Fruit fly (Drosophila melanogaster) whole organism, embryonic: ENCODE measurements around the gene CG18675.
A peak's percentile ranks its signal among the peaks of the same experiment; 100 is the strongest.

ENCODE experiments used
- CG10267 ChIP-seq: fragments of 200-800 bp; sonication (Bioruptor generic); optimal IDR thresholded peaks from 2 replicates; lab custom pipeline; 2018; ENCODE audit warnings: missing biosample characterization, mild to moderate bottlenecking, missing genetic modification characterization, moderate library complexity
- CG17912 ChIP-seq: fragments of 200-800 bp; sonication (Bioruptor generic); optimal IDR thresholded peaks from 2 replicates; lab custom pipeline; 2018; ENCODE audit warnings: missing biosample characterization, mild to moderate bottlenecking, missing genetic modification characterization
- CG18599 ChIP-seq: fragments of 200-800 bp; sonication (Bioruptor generic); optimal IDR thresholded peaks from 3 replicates; lab custom pipeline; 2017; ENCODE audit warnings: missing biosample characterization, missing genetic modification characterization, mild to moderate bottlenecking, moderate library complexity, missing genetic modification reagents
- CG18619 ChIP-seq: fragments of 200-800 bp; sonication (Bioruptor generic); optimal IDR thresholded peaks from 3 replicates; lab custom pipeline; 2017; ENCODE audit warnings: missing biosample characterization, mild to moderate bottlenecking, missing genetic modification characterization
- CG2712 ChIP-seq: fragments of 200-800 bp; optimal IDR thresholded peaks from 3 replicates; lab custom pipeline; 2019; ENCODE audit warnings: missing biosample characterization, mild to moderate bottlenecking, missing genetic modification characterization, moderate library complexity
- CG30403 ChIP-seq: fragments of 200-800 bp; sonication (Bioruptor generic); optimal IDR thresholded peaks from 3 replicates; lab custom pipeline; 2016; ENCODE audit warnings: missing biosample characterization, missing genetic modification characterization
- CG4424 ChIP-seq: fragments of 200-800 bp; sonication (Bioruptor generic); optimal IDR thresholded peaks from 3 replicates; lab custom pipeline; 2016; ENCODE audit warnings: missing biosample characterization, missing genetic modification characterization
- CG4820 ChIP-seq: fragments of 200-800 bp; sonication (Bioruptor generic); optimal IDR thresholded peaks from 3 replicates; lab custom pipeline; 2016; ENCODE audit warnings: missing biosample characterization, missing genetic modification characterization
- CG7556 ChIP-seq: fragments of 200-800 bp; sonication (Bioruptor generic); optimal IDR thresholded peaks from 2 replicates; lab custom pipeline; 2017; ENCODE audit warnings: missing biosample characterization, mild to moderate bottlenecking, missing genetic modification characterization
- CG7839 ChIP-seq: fragments of 200-800 bp; sonication (Bioruptor generic); optimal IDR thresholded peaks from 3 replicates; lab custom pipeline; 2018; ENCODE audit warnings: missing biosample characterization, mild to moderate bottlenecking, missing genetic modification characterization, moderate library complexity
- CG8924 ChIP-seq: fragments of 200-800 bp; optimal IDR thresholded peaks from 3 replicates; lab custom pipeline; 2019; ENCODE audit warnings: missing biosample characterization, mild to moderate bottlenecking, missing genetic modification characterization, moderate library complexity
- CoRest ChIP-seq: fragments of 200-800 bp; sonication (Bioruptor generic); optimal IDR thresholded peaks from 3 replicates; lab custom pipeline; 2018; ENCODE audit warnings: missing biosample characterization, mild to moderate bottlenecking, missing genetic modification characterization, moderate library complexity
- D ChIP-seq, 2 experiments: fragments of 200-800 bp in 1 of 2; fragments of >200 bp in 1 of 2; sonication (Bioruptor generic) in 1 of 2; optimal IDR thresholded peaks; 2 replicates in 1 of 2; 3 replicates in 1 of 2; lab custom pipeline; 2017; ENCODE audit warnings: mild to moderate bottlenecking in 1 of 2, missing biosample characterization in 1 of 2, missing genetic modification characterization in 1 of 2, missing genetic modification reagents in 1 of 2
- D19A ChIP-seq: fragments of 200-800 bp; optimal IDR thresholded peaks from 3 replicates; lab custom pipeline; 2019; ENCODE audit warnings: missing biosample characterization, mild to moderate bottlenecking, missing genetic modification characterization, moderate library complexity
- D19B ChIP-seq: fragments of 200-800 bp; sonication (Bioruptor generic); optimal IDR thresholded peaks from 2 replicates; lab custom pipeline; 2017; ENCODE audit warnings: missing biosample characterization, mild to moderate bottlenecking, missing genetic modification characterization
- Hr51 ChIP-seq, 2 experiments: fragments of 200-800 bp; sonication (Bioruptor generic); optimal IDR thresholded peaks; 2 replicates in 1 of 2; 3 replicates in 1 of 2; lab custom pipeline; 2016 to 2018; ENCODE audit warnings: missing biosample characterization in 2 of 2, missing genetic modification characterization in 2 of 2, mild to moderate bottlenecking in 1 of 2, moderate library complexity in 1 of 2
- Meics ChIP-seq: fragments of 200-800 bp; sonication (Bioruptor generic); optimal IDR thresholded peaks from 2 replicates; lab custom pipeline; 2017; ENCODE audit warnings: missing biosample characterization, mild to moderate bottlenecking, missing genetic modification characterization
- Oli ChIP-seq: fragments of 200-800 bp; sonication (Bioruptor generic); optimal IDR thresholded peaks from 2 replicates; lab custom pipeline; 2018; ENCODE audit warnings: missing biosample characterization, mild to moderate bottlenecking, missing genetic modification characterization, moderate library complexity
- PHDP ChIP-seq: fragments of 200-800 bp; sonication (Bioruptor generic); optimal IDR thresholded peaks from 3 replicates; lab custom pipeline; 2018; ENCODE audit warnings: missing biosample characterization, mild to moderate bottlenecking, missing genetic modification characterization, moderate library complexity
- Sox100B ChIP-seq: fragments of 200-800 bp; sonication (Bioruptor generic); optimal IDR thresholded peaks from 3 replicates; lab custom pipeline; 2018; ENCODE audit warnings: missing biosample characterization, mild to moderate bottlenecking, missing genetic modification characterization
- Sox102F ChIP-seq: fragments of 200-800 bp; sonication (Bioruptor generic); optimal IDR thresholded peaks from 2 replicates; lab custom pipeline; 2018; ENCODE audit warnings: missing biosample characterization, mild to moderate bottlenecking, missing genetic modification characterization, moderate library complexity
- Xbp1 ChIP-seq: fragments of 200-800 bp; sonication (Bioruptor generic); optimal IDR thresholded peaks from 3 replicates; lab custom pipeline; 2016; ENCODE audit warnings: missing biosample characterization, mild to moderate bottlenecking, missing genetic modification characterization
- ara ChIP-seq: fragments of 200-800 bp; sonication (Bioruptor generic); IDR thresholded peaks from 2 replicates; pipeline ENCODE4 v1.3.6; 2022; ENCODE audit warnings: missing biosample characterization, missing genetic modification characterization
- chif ChIP-seq, 2 experiments: fragments of 200-800 bp; sonication (Bioruptor generic); optimal IDR thresholded peaks; 3 replicates each; lab custom pipeline; 2016; ENCODE audit warnings: missing biosample characterization in 2 of 2, missing genetic modification characterization in 2 of 2
- corto ChIP-seq: fragments of 200-800 bp; sonication (Bioruptor generic); optimal IDR thresholded peaks from 2 replicates; lab custom pipeline; 2016; ENCODE audit warnings: missing biosample characterization, mild to moderate bottlenecking, missing genetic modification characterization, moderate library complexity
- da ChIP-seq: fragments of 200-800 bp; sonication (Bioruptor generic); optimal IDR thresholded peaks from 2 replicates; lab custom pipeline; 2016; ENCODE audit warnings: missing biosample characterization, missing genetic modification characterization
- dm ChIP-seq: fragments of 200-800 bp; sonication (Bioruptor generic); optimal IDR thresholded peaks from 3 replicates; lab custom pipeline; 2016; ENCODE audit warnings: missing biosample characterization, missing genetic modification characterization
- dmrt11E ChIP-seq: fragments of 200-800 bp; sonication (Bioruptor generic); optimal IDR thresholded peaks from 3 replicates; lab custom pipeline; 2018; ENCODE audit warnings: missing biosample characterization, mild to moderate bottlenecking, missing genetic modification characterization, moderate library complexity
- eve ChIP-seq, 2 experiments: fragments of >200 bp; optimal IDR thresholded peaks; 2 replicates each; lab custom pipeline; 2017; ENCODE audit warnings: missing biosample characterization in 2 of 2, missing genetic modification characterization in 2 of 2
- eyg ChIP-seq: fragments of 200-800 bp; sonication (Bioruptor generic); optimal IDR thresholded peaks from 3 replicates; lab custom pipeline; 2016; ENCODE audit warnings: missing biosample characterization, missing genetic modification characterization
- fd96Cb ChIP-seq: fragments of 200-800 bp; sonication (Bioruptor generic); optimal IDR thresholded peaks from 2 replicates; lab custom pipeline; 2018; ENCODE audit warnings: missing biosample characterization, mild to moderate bottlenecking, missing genetic modification characterization, moderate library complexity
- gem ChIP-seq: fragments of 200-800 bp; sonication (Bioruptor generic); optimal IDR thresholded peaks from 2 replicates; lab custom pipeline; 2019; ENCODE audit warnings: missing biosample characterization, mild to moderate bottlenecking, missing genetic modification characterization, moderate library complexity
- gfzf ChIP-seq: fragments of 200-800 bp; sonication (Bioruptor generic); optimal IDR thresholded peaks from 2 replicates; lab custom pipeline; 2016; ENCODE audit warnings: missing biosample characterization, mild to moderate bottlenecking, missing genetic modification characterization, moderate library complexity
- grau ChIP-seq: fragments of 200-800 bp; optimal IDR thresholded peaks from 3 replicates; lab custom pipeline; 2019; ENCODE audit warnings: missing biosample characterization, mild to moderate bottlenecking, missing genetic modification characterization, moderate library complexity
- gro ChIP-seq: fragments of 200-800 bp; sonication (Bioruptor generic); optimal IDR thresholded peaks from 2 replicates; lab custom pipeline; 2016; ENCODE audit warnings: missing biosample characterization, missing genetic modification characterization
- kah ChIP-seq: fragments of 200-800 bp; sonication (Bioruptor generic); optimal IDR thresholded peaks from 2 replicates; lab custom pipeline; 2018; ENCODE audit warnings: missing biosample characterization, mild to moderate bottlenecking, missing genetic modification characterization
- lilli ChIP-seq: fragments of 200-800 bp; sonication (Bioruptor generic); optimal IDR thresholded peaks from 3 replicates; lab custom pipeline; 2016; ENCODE audit warnings: missing biosample characterization, missing genetic modification characterization
- lola ChIP-seq, 3 experiments: fragments of >200 bp in 2 of 3; fragments of 200-800 bp in 1 of 3; sonication (Bioruptor generic) in 1 of 3; optimal IDR thresholded peaks; 2 replicates each; lab custom pipeline; 2017 to 2019; ENCODE audit warnings: missing biosample characterization in 3 of 3, missing genetic modification characterization in 3 of 3, mild to moderate bottlenecking in 1 of 3, moderate library complexity in 1 of 3
- lov ChIP-seq, 2 experiments: fragments of 200-800 bp in 1 of 2; fragments of >200 bp in 1 of 2; sonication (Bioruptor generic) in 1 of 2; IDR thresholded peaks in 1 of 2; optimal IDR thresholded peaks in 1 of 2; 2 replicates in 1 of 2; 3 replicates in 1 of 2; pipeline versions ENCODE4 v1.3.6 to Lab custom; 2017 to 2022; ENCODE audit warnings: missing biosample characterization in 1 of 2, missing genetic modification characterization in 1 of 2
- maf-S ChIP-seq: fragments of 200-800 bp; sonication (Bioruptor generic); optimal IDR thresholded peaks from 2 replicates; lab custom pipeline; 2016; ENCODE audit warnings: missing biosample characterization, missing genetic modification characterization
- mirr ChIP-seq: fragments of 200-800 bp; sonication (Bioruptor generic); optimal IDR thresholded peaks from 3 replicates; lab custom pipeline; 2018; ENCODE audit warnings: missing biosample characterization, mild to moderate bottlenecking, missing genetic modification characterization
- org-1 ChIP-seq: fragments of 200-800 bp; sonication (Bioruptor generic); optimal IDR thresholded peaks from 2 replicates; lab custom pipeline; 2017; ENCODE audit warnings: missing biosample characterization, missing genetic modification characterization
- phol ChIP-seq: fragments of 200-800 bp; sonication (Bioruptor generic); optimal IDR thresholded peaks from 3 replicates; lab custom pipeline; 2018; ENCODE audit warnings: missing biosample characterization, mild to moderate bottlenecking, missing genetic modification characterization, moderate library complexity
- sd ChIP-seq: fragments of 200-800 bp; sonication (Bioruptor generic); optimal IDR thresholded peaks from 3 replicates; lab custom pipeline; 2018; ENCODE audit warnings: missing biosample characterization, mild to moderate bottlenecking, missing genetic modification characterization, moderate library complexity
- sens ChIP-seq: fragments of 200-800 bp; sonication (Bioruptor generic); peaks from one replicate; lab custom pipeline; 2016; ENCODE audit warnings: missing biosample characterization, missing genetic modification characterization
- shn ChIP-seq: fragments of 200-800 bp; sonication (Bioruptor generic); optimal IDR thresholded peaks from 3 replicates; lab custom pipeline; 2016; ENCODE audit warnings: missing biosample characterization, missing genetic modification characterization
- sug ChIP-seq: fragments of 200-800 bp; optimal IDR thresholded peaks from 2 replicates; lab custom pipeline; 2019; ENCODE audit warnings: missing biosample characterization, mild to moderate bottlenecking, missing genetic modification characterization, moderate library complexity

Gene CG18675

dm6 chr3L:4232724-4233367, 59.2 kb downstream of the CG18675 start:
- peak; percentile 12 for TF ChIP-seq D19B (GFP tag; lab: Kevin White, UChicago)
- peak; percentile 37 for TF ChIP-seq lilli (GFP tag; lab: Kevin White, UChicago)
- no peak for TF ChIP-seq CG17912
- peak; percentile 55 for TF ChIP-seq CG7556 (GFP tag; lab: Kevin White, UChicago)
- no peak for TF ChIP-seq sd
- TF ChIP-seq D (optimal IDR thresholded peaks at IDR 0.05; lab: Kevin White, UChicago): no peak
- peak; percentile 14 for TF ChIP-seq D (GFP tag; optimal IDR thresholded peaks at IDR 0.05; lab: Kevin White, UChicago)
- TF ChIP-seq corto (GFP tag; lab: Kevin White, UChicago): no peak
- TF ChIP-seq CoRest: peak; percentile 31
- TF ChIP-seq shn: peak; percentile 8
- peak; percentile 9 for TF ChIP-seq CG2712 (tag; lab: Kevin White, UChicago)
- no peak for TF ChIP-seq mirr
- peak; percentile 59 for TF ChIP-seq gem (tag; lab: Kevin White, UChicago)
- TF ChIP-seq CG30403 (GFP tag; lab: Kevin White, UChicago): peak; percentile 45
- peak; percentile 28 for TF ChIP-seq Meics (GFP tag; lab: Kevin White, UChicago)
- peak in 1 of 2 experiments; percentile 14 for TF ChIP-seq Hr51 (GFP tag; optimal IDR thresholded peaks at IDR 0.05; lab: Kevin White, UChicago)
- TF ChIP-seq CG18619: peak; percentile 10
- TF ChIP-seq CG4820 (GFP tag; lab: Kevin White, UChicago): no peak
- peak in 1 of 3 experiments; percentile 47 for TF ChIP-seq lola (GFP tag; optimal IDR thresholded peaks at IDR 0.05; lab: Kevin White, UChicago)
- TF ChIP-seq lov (optimal IDR thresholded peaks at IDR 0.05; lab: Kevin White, UChicago): no peak
- TF ChIP-seq lov (GFP tag; IDR thresholded peaks at IDR 0.05; lab: Robert Waterston, UW): no peak
- TF ChIP-seq CG7839 (tag; lab: Kevin White, UChicago): peak; percentile 48
- peak; percentile 45 for TF ChIP-seq Sox102F (GFP tag; lab: Kevin White, UChicago)
- peak; percentile 41 for TF ChIP-seq Sox100B (GFP tag; lab: Kevin White, UChicago)
- TF ChIP-seq kah (GFP tag; lab: Kevin White, UChicago): no peak
- peak; percentile 21 for TF ChIP-seq CG4424
- peak; percentile 5 for TF ChIP-seq CG10267 (tag; lab: Kevin White, UChicago)
- peak; percentile 22 for TF ChIP-seq gro (GFP tag; lab: Kevin White, UChicago)
- TF ChIP-seq eyg: no peak
- peak; percentile 5 for TF ChIP-seq CG18599 (GFP tag; lab: Kevin White, UChicago)
- no peak for TF ChIP-seq gfzf (GFP tag; lab: Kevin White, UChicago)
- peak; percentile 70 for TF ChIP-seq sens (GFP tag; lab: Kevin White, UChicago)
- TF ChIP-seq CG8924 (tag; lab: Kevin White, UChicago): peak; percentile 19
- TF ChIP-seq ara: no peak
- TF ChIP-seq Xbp1: peak; percentile 6
- TF ChIP-seq dmrt11E (tag; lab: Kevin White, UChicago): peak; percentile 36
- TF ChIP-seq eve (GFP tag; optimal IDR thresholded peaks at IDR 0.05; lab: Kevin White, UChicago): peak in 1 of 2 experiments; percentile 5
- TF ChIP-seq org-1 (GFP tag; lab: Kevin White, UChicago): peak; percentile 2
- peak; percentile 98 for TF ChIP-seq D19A (tag; lab: Kevin White, UChicago)
- peak; percentile 22 for TF ChIP-seq PHDP (tag; lab: Kevin White, UChicago)
- TF ChIP-seq fd96Cb: peak; percentile 51
- TF ChIP-seq da (GFP tag; lab: Kevin White, UChicago): no peak
- TF ChIP-seq dm (GFP tag; lab: Kevin White, UChicago): no peak
- TF ChIP-seq sug: peak; percentile 91
- TF ChIP-seq maf-S (GFP tag; lab: Kevin White, UChicago): no peak
- TF ChIP-seq phol: peak; percentile 52
- peak in 1 of 2 experiments; percentile 12 for TF ChIP-seq chif (GFP tag; optimal IDR thresholded peaks at IDR 0.05; lab: Kevin White, UChicago)
- TF ChIP-seq Oli: peak; percentile 50
- peak; percentile 30 for TF ChIP-seq grau (tag; lab: Kevin White, UChicago)
